Worm (Caenorhabditis elegans) whole organism, L3 larva: Measurements from ENCODE around the gene inx-3.

Source experiments
- R02D3.7 ChIP-seq: fragments of 150-350 bp; optimal IDR thresholded peaks from 2 replicates; lab custom pipeline; 2014; ENCODE audit warnings: missing biosample characterization, missing genetic modification characterization
- aly-2 ChIP-seq: fragments of 150-350 bp; optimal IDR thresholded peaks from 2 replicates; lab custom pipeline; 2014; ENCODE audit warnings: missing biosample characterization, missing genetic modification characterization
- ceh-16 ChIP-seq: sonication (generic microtip); optimal IDR thresholded peaks from 2 replicates; lab custom pipeline; 2017; ENCODE audit warnings: missing biosample characterization, missing genetic modification characterization
- ceh-82 ChIP-seq: fragments of 150-350 bp; optimal IDR thresholded peaks from 2 replicates; lab custom pipeline; 2014; ENCODE audit warnings: missing biosample characterization, missing genetic modification characterization
- ceh-9 ChIP-seq: sonication (generic microtip); optimal IDR thresholded peaks from 2 replicates; lab custom pipeline; 2018; ENCODE audit warnings: missing biosample characterization, missing genetic modification characterization
- daf-12 ChIP-seq: fragments of 150-350 bp; optimal IDR thresholded peaks from 2 replicates; lab custom pipeline; 2014; ENCODE audit warnings: missing biosample characterization, missing genetic modification reagents, missing genetic modification characterization
- elt-2 ChIP-seq: sonication (generic microtip); optimal IDR thresholded peaks from 2 replicates; lab custom pipeline; 2016; ENCODE audit warnings: missing genetic modification reagents, mild to moderate bottlenecking, missing genetic modification characterization, missing compliant biosample characterization
- elt-3 ChIP-seq, 3 experiments: fragments of 150-350 bp in 1 of 3; sonication (generic microtip) in 2 of 3; optimal IDR thresholded peaks; 2 replicates in 2 of 3; 4 replicates in 1 of 3; lab custom pipeline; 2014 to 2017; ENCODE audit warnings: missing biosample characterization in 3 of 3, missing genetic modification characterization in 3 of 3
- fkh-10 ChIP-seq: sonication (generic microtip); optimal IDR thresholded peaks from 2 replicates; lab custom pipeline; 2017; ENCODE audit warnings: missing biosample characterization, missing genetic modification reagents, missing genetic modification characterization
- fkh-2 ChIP-seq: fragments of 150-350 bp; optimal IDR thresholded peaks from 2 replicates; lab custom pipeline; 2014; ENCODE audit warnings: missing biosample characterization, missing genetic modification reagents, missing genetic modification characterization
- hmg-11 ChIP-seq: sonication (generic microtip); optimal IDR thresholded peaks from 2 replicates; lab custom pipeline; 2016; ENCODE audit warnings: missing genetic modification characterization, missing compliant biosample characterization
- jun-1 ChIP-seq: fragments of 150-350 bp; optimal IDR thresholded peaks from 2 replicates; lab custom pipeline; 2014; ENCODE audit warnings: missing biosample characterization, missing genetic modification reagents, missing genetic modification characterization
- lin-15B ChIP-seq: fragments of 150-350 bp; optimal IDR thresholded peaks from 2 replicates; lab custom pipeline; 2014; ENCODE audit warnings: missing biosample characterization, missing genetic modification characterization
- lin-39 ChIP-seq: fragments of 150-350 bp; optimal IDR thresholded peaks from 2 replicates; lab custom pipeline; 2018; ENCODE audit warnings: missing biosample characterization, missing genetic modification reagents, missing genetic modification characterization
- mdl-1 ChIP-seq: fragments of 150-350 bp; optimal IDR thresholded peaks from 2 replicates; lab custom pipeline; 2014; ENCODE audit warnings: missing biosample characterization, missing genetic modification characterization
- mml-1 ChIP-seq: fragments of 150-350 bp; sonication (generic microtip); optimal IDR thresholded peaks from 3 replicates; lab custom pipeline; 2014; ENCODE audit warnings: missing biosample characterization, missing genetic modification characterization
- nfya-1 ChIP-seq: sonication (generic microtip); optimal IDR thresholded peaks from 2 replicates; lab custom pipeline; 2017; ENCODE audit warnings: missing genetic modification characterization, mild to moderate bottlenecking, missing compliant biosample characterization, antibody characterized with exemption, moderate library complexity; ENCODE audit not compliant: insufficient read depth
- nhr-11 ChIP-seq: fragments of 150-350 bp; optimal IDR thresholded peaks from 2 replicates; lab custom pipeline; 2014; ENCODE audit warnings: missing biosample characterization, missing genetic modification characterization
- nhr-12 ChIP-seq: fragments of 150-350 bp; optimal IDR thresholded peaks from 2 replicates; lab custom pipeline; 2014; ENCODE audit warnings: missing biosample characterization, missing genetic modification characterization
- nhr-23 ChIP-seq: fragments of 150-350 bp; optimal IDR thresholded peaks from 2 replicates; lab custom pipeline; 2014; ENCODE audit warnings: missing biosample characterization, missing genetic modification reagents, missing genetic modification characterization
- nhr-237 ChIP-seq: fragments of 150-350 bp; optimal IDR thresholded peaks from 2 replicates; lab custom pipeline; 2014; ENCODE audit warnings: missing biosample characterization, missing genetic modification characterization
- nhr-25 ChIP-seq: sonication (generic microtip); optimal IDR thresholded peaks from 2 replicates; lab custom pipeline; 2017; ENCODE audit warnings: missing biosample characterization, missing genetic modification characterization
- nhr-28 ChIP-seq: fragments of 150-350 bp; optimal IDR thresholded peaks from 2 replicates; lab custom pipeline; 2014; ENCODE audit warnings: missing biosample characterization, missing genetic modification characterization
- nhr-76 ChIP-seq: fragments of 150-350 bp; sonication (generic microtip); optimal IDR thresholded peaks from 5 replicates; lab custom pipeline; 2014; ENCODE audit warnings: missing biosample characterization, missing genetic modification characterization
- pha-4 ChIP-seq: fragments of 150-350 bp; optimal IDR thresholded peaks from 2 replicates; lab custom pipeline; 2014; ENCODE audit warnings: missing biosample characterization, missing genetic modification reagents, missing genetic modification characterization
- sea-2 ChIP-seq: fragments of 150-350 bp; sonication (generic microtip); optimal IDR thresholded peaks from 4 replicates; lab custom pipeline; 2014; ENCODE audit warnings: missing biosample characterization, missing genetic modification reagents, missing genetic modification characterization
- skn-1 ChIP-seq: fragments of 150-350 bp; optimal IDR thresholded peaks from 2 replicates; lab custom pipeline; 2014; ENCODE audit warnings: missing biosample characterization, missing genetic modification characterization
- tbx-2 ChIP-seq: sonication (generic microtip); optimal IDR thresholded peaks from 2 replicates; lab custom pipeline; 2016; ENCODE audit warnings: mild to moderate bottlenecking, missing genetic modification characterization, missing compliant biosample characterization
- zag-1 ChIP-seq: fragments of 150-350 bp; optimal IDR thresholded peaks from 2 replicates; lab custom pipeline; 2014; ENCODE audit warnings: missing biosample characterization, missing genetic modification characterization
- ztf-4 ChIP-seq: fragments of 150-350 bp; optimal IDR thresholded peaks from 2 replicates; lab custom pipeline; 2014; ENCODE audit warnings: missing biosample characterization, missing genetic modification characterization

inx-3 gene

ce11 chrX:5953174-5953573, 42.8 kb upstream of the inx-3 start, which contains the start of the genes R07E4.5 and R07E4.3 (continued):
- TF ChIP-seq tbx-2 (tag; lab: Kevin White, UChicago): no peak

- TF ChIP-seq lin-15B: no peak
- TF ChIP-seq elt-2 (tag; lab: Kevin White, UChicago): no peak
- no peak for TF ChIP-seq lin-39 (tag; lab: Kevin White, UChicago)
- TF ChIP-seq mml-1 (tag; lab: Kevin White, UChicago): no peak
- no peak for TF ChIP-seq nhr-28
These were observed 39.8 kb upstream of the inx-3 start for ce11 chrX:5956130-5956529.

- no peak for TF ChIP-seq nhr-237 (tag; lab: Kevin White, UChicago)
- TF ChIP-seq zag-1: no peak
- TF ChIP-seq lin-39 (tag; lab: Kevin White, UChicago): no peak
- TF ChIP-seq hmg-11 (tag; lab: Kevin White, UChicago): no peak
- no peak for TF ChIP-seq ztf-4 (tag; lab: Kevin White, UChicago)
- TF ChIP-seq fkh-10 (GFP tag; lab: Kevin White, UChicago): no peak
- TF ChIP-seq mdl-1 (tag; lab: Kevin White, UChicago): no peak
- no peak for TF ChIP-seq nhr-76
- TF ChIP-seq ceh-16 (tag; lab: Kevin White, UChicago): no peak
- TF ChIP-seq elt-2 (tag; lab: Kevin White, UChicago): no peak
- no peak for TF ChIP-seq pha-4 (tag; lab: Kevin White, UChicago)
- TF ChIP-seq daf-12: no peak
These were observed 37.1 kb upstream of the inx-3 start, which contains the start of gene R07E4.1 for ce11 chrX:5958815-5959214. R07E4.1 (plus strand) TSS chrX:5959115.

ce11 chrX:5960872-5961271, 35.1 kb upstream of the inx-3 start:
- TF ChIP-seq nhr-237 (tag; lab: Kevin White, UChicago) (no peak), nhr-28 (no peak), ztf-4 (tag; lab: Kevin White, UChicago) (no peak), aly-2 (tag; lab: Kevin White, UChicago) (no peak), pha-4 (tag; lab: Kevin White, UChicago) (no peak), R02D3.7 (tag; lab: Kevin White, UChicago) (no peak), fkh-2 (no peak), nhr-25 (no peak), fkh-10 (GFP tag; lab: Kevin White, UChicago) (no peak), nhr-11 (tag; lab: Kevin White, UChicago) (no peak), nhr-12 (tag; lab: Kevin White, UChicago) (no peak), elt-2 (tag; lab: Kevin White, UChicago) (no peak), nhr-23 (tag; lab: Kevin White, UChicago) (no peak), ceh-16 (tag; lab: Kevin White, UChicago) (no peak), elt-3 (tag; optimal IDR thresholded peaks at IDR 0.05; lab: Kevin White, UChicago) (no peak), lin-15B (no peak), ceh-9 (tag; lab: Kevin White, UChicago) (no peak), sea-2 (GFP tag; lab: Kevin White, UChicago) (no peak)

ce11 chrX:5962560-5962959, 33.4 kb upstream of the inx-3 start:
- peak; percentile 43 for TF ChIP-seq jun-1 (tag; lab: Kevin White, UChicago)
- TF ChIP-seq elt-2 (tag; lab: Kevin White, UChicago): peak; percentile 91
- TF ChIP-seq nfya-1 (tag; lab: Kevin White, UChicago): no peak
- no peak for TF ChIP-seq skn-1 (tag; lab: Kevin White, UChicago)
- TF ChIP-seq nhr-12 (tag; lab: Kevin White, UChicago): no peak
- no peak for TF ChIP-seq ceh-82 (tag; lab: Kevin White, UChicago)
- no peak for TF ChIP-seq nhr-25
- TF ChIP-seq R02D3.7 (tag; lab: Kevin White, UChicago): no peak
- no peak for TF ChIP-seq mdl-1 (tag; lab: Kevin White, UChicago)
- TF ChIP-seq nhr-23 (tag; lab: Kevin White, UChicago): no peak
- TF ChIP-seq tbx-2 (tag; lab: Kevin White, UChicago): no peak
- TF ChIP-seq pha-4 (tag; lab: Kevin White, UChicago): peak; percentile 22

- TF ChIP-seq lin-39 (tag; lab: Kevin White, UChicago) (peak; percentile 48), lin-15B (no peak), nhr-12 (tag; lab: Kevin White, UChicago) (no peak), nfya-1 (tag; lab: Kevin White, UChicago) (peak; percentile 2)
These were observed 23.7 kb upstream of the inx-3 start for ce11 chrX:5972212-5972611.
